Fruit fly (Drosophila melanogaster): ENCODE results near the gene alpha-Man-IIa.

The alpha-Man-IIa gene

DNA sequence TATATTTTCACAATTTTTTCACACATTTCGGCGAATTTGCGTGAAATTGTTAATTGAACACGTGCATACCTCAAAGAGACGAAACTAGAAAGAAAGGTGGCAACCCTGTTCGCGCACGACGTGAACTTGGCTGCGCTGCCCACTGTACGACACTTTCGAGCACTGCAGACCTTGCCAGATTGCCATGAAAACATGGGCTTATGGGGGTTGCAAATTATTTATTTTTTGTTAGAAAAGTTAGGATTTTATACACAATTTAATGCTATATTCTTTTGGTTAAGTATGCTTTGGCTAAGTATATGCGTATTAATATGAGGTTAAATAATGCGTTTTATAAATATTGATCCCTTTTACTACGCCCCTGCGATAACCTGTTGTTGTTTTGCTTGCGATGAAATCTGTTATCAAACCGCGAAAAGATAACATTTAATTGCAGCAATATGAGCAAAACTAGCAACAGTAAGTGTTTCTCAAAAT is 11.2 kb upstream of the alpha-Man-IIa start, which contains the start of the genes RpL34b and CG8132 (continued):
- peak; percentile 95 for TF ChIP-seq CG2678 (tag; optimal IDR thresholded peaks at IDR 0.05)
- TF ChIP-seq Fer1 (GFP tag; optimal IDR thresholded peaks at IDR 0.05) = peak; percentile 96
- TF ChIP-seq bowl (GFP tag; IDR thresholded peaks at IDR 0.05) = peak; percentile 81
- peak; percentile 77 for TF ChIP-seq CG7928 (GFP tag; optimal IDR thresholded peaks at IDR 0.05)
- peak; percentile 89 for TF ChIP-seq CG2875 (GFP tag; optimal IDR thresholded peaks at IDR 0.05)
- peak; percentile 87 for TF ChIP-seq CG31388 (GFP tag; optimal IDR thresholded peaks at IDR 0.05)
- peak; percentile 96 for TF ChIP-seq Camta (GFP tag; optimal IDR thresholded peaks at IDR 0.05)
- peak; percentile 96 for TF ChIP-seq CG32772 (GFP tag; IDR thresholded peaks at IDR 0.05)
- TF ChIP-seq CG14667 (GFP tag; IDR thresholded peaks at IDR 0.05) = peak; percentile 95
- peak; percentile 97 for TF ChIP-seq Dbx (GFP tag; IDR thresholded peaks at IDR 0.05)
- peak; percentile 95 for TF ChIP-seq fd3F (GFP tag; optimal IDR thresholded peaks at IDR 0.05)
- peak; percentile 83 for TF ChIP-seq CG4360 (GFP tag; IDR thresholded peaks at IDR 0.05)
- peak; percentile 94 for TF ChIP-seq CG6765 (GFP tag; optimal IDR thresholded peaks at IDR 0.05)
- peak; percentile 70 for TF ChIP-seq CG10321 (GFP tag; IDR thresholded peaks at IDR 0.05)
- TF ChIP-seq eve (GFP tag; optimal IDR thresholded peaks at IDR 0.05) = peak in 1 of 2 experiments; percentile 0
- peak; percentile 95 for TF ChIP-seq CG30431 (GFP tag; optimal IDR thresholded peaks at IDR 0.05)
- peak; percentile 95 for TF ChIP-seq pnt (GFP tag; optimal IDR thresholded peaks at IDR 0.05)
- TF ChIP-seq CG6254 (GFP tag; optimal IDR thresholded peaks at IDR 0.05) = peak; percentile 79
- TF ChIP-seq CG42726 (GFP tag; IDR thresholded peaks at IDR 0.05; ENCODE audit: partially characterized antibody) = peak; percentile 48; the same call in 1 of the 2 replicates
- peak; percentile 96 for TF ChIP-seq PHDP (tag; optimal IDR thresholded peaks at IDR 0.05)
- peak; percentile 97 for TF ChIP-seq mam (GFP tag; optimal IDR thresholded peaks at IDR 0.05)
- TF ChIP-seq Drgx (GFP tag; IDR thresholded peaks at IDR 0.05) = peak; percentile 90
- no peak for TF ChIP-seq cad (GFP tag; optimal IDR thresholded peaks at IDR 0.05)
- peak; percentile 94 for TF ChIP-seq CrebB (tag; optimal IDR thresholded peaks at IDR 0.05)
- peak; percentile 95 for TF ChIP-seq CG17361 (GFP tag; IDR thresholded peaks at IDR 0.05)
- peak; percentile 94 for TF ChIP-seq CG8089 (GFP tag; optimal IDR thresholded peaks at IDR 0.05)
- peak; percentile 87 for TF ChIP-seq sd (tag; optimal IDR thresholded peaks at IDR 0.05)
- TF ChIP-seq gsb (GFP tag; IDR thresholded peaks at IDR 0.05) = peak; percentile 93
- peak; percentile 88 for TF ChIP-seq onecut (GFP tag; IDR thresholded peaks at IDR 0.05)
- peak; percentile 97 for TF ChIP-seq CG12391 (tag; optimal IDR thresholded peaks at IDR 0.05)
- peak; percentile 94 for TF ChIP-seq CG12104 (GFP tag; optimal IDR thresholded peaks at IDR 0.05)
- TF ChIP-seq trem (tag; optimal IDR thresholded peaks at IDR 0.05) = peak; percentile 95
- TF ChIP-seq ase (GFP tag; IDR thresholded peaks at IDR 0.05) = peak; percentile 94
- peak; percentile 87 for TF ChIP-seq CG32767 (GFP tag; IDR thresholded peaks at IDR 0.05)
- TF ChIP-seq Dll (GFP tag; IDR thresholded peaks at IDR 0.05; ENCODE audit: partially characterized antibody) = peak; percentile 25; the same call in 1 of the 4 replicates
- TF ChIP-seq sna (GFP tag; IDR thresholded peaks at IDR 0.05; ENCODE audit: partially characterized antibody) = no peak; the same call in 1 of the 2 replicates
- TF ChIP-seq gem (tag; optimal IDR thresholded peaks at IDR 0.05) = peak; percentile 98
- peak; percentile 92 for TF ChIP-seq ATbp (GFP tag; optimal IDR thresholded peaks at IDR 0.05)
- peak; percentile 95 for TF ChIP-seq Side (GFP tag; optimal IDR thresholded peaks at IDR 0.05)
- peak; percentile 97 for TF ChIP-seq MBD-R2 (GFP tag; IDR thresholded peaks at IDR 0.05)
- TF ChIP-seq bcd (GFP tag; optimal IDR thresholded peaks at IDR 0.05) = peak; percentile 97
- no peak for TF ChIP-seq Sox100B (GFP tag; optimal IDR thresholded peaks at IDR 0.05)
- TF ChIP-seq sim (GFP tag; IDR thresholded peaks at IDR 0.05) = peak; percentile 85
- peak; percentile 95 for TF ChIP-seq ftz-f1 (GFP tag; optimal IDR thresholded peaks at IDR 0.05)
- peak; percentile 96 for TF ChIP-seq CG6175 (GFP tag; IDR thresholded peaks at IDR 0.05)
- TF ChIP-seq twi (tag; optimal IDR thresholded peaks at IDR 0.05) = peak; percentile 92
- TF ChIP-seq lov (optimal IDR thresholded peaks at IDR 0.05) = no peak
- peak; percentile 94 for TF ChIP-seq lov (GFP tag; IDR thresholded peaks at IDR 0.05)
- peak; percentile 94 for TF ChIP-seq CG8388 (GFP tag; optimal IDR thresholded peaks at IDR 0.05)
- 0 out of 4 replicates have a peak, but pooled peaks have one; percentile 16 for TF ChIP-seq chinmo (GFP tag; IDR thresholded peaks at IDR 0.05; ENCODE audit: partially characterized antibody)
- peak; percentile 98 for TF ChIP-seq pum (GFP tag; optimal IDR thresholded peaks at IDR 0.05)
